Worm (Caenorhabditis elegans): Measurements from ENCODE around the gene sym-3.

Gene sym-3

ce11 chrX:5801156-5801592, 27.6 kb downstream of the sym-3 start (continued):
- TF ChIP-seq F49E8.2 (tag; optimal IDR thresholded peaks at IDR 0.05; ENCODE audit: insufficient read depth) (peak; percentile 36), Y56A3A.18 (GFP tag; IDR thresholded peaks at IDR 0.05) (peak; percentile 74; the same call in 1 of the 2 replicates), hmg-1.2 (GFP tag; IDR thresholded peaks at IDR 0.05) (peak; percentile 94), Y53F4B.3 (GFP tag; IDR thresholded peaks at IDR 0.05) (no peak), dpl-1 (GFP tag; optimal IDR thresholded peaks at IDR 0.05) (no peak), him-1 (tag; optimal IDR thresholded peaks at IDR 0.05) (peak; percentile 86), madf-3 (GFP tag; IDR thresholded peaks at IDR 0.05) (peak; percentile 48; the same call in 1 of the 2 replicates), athp-1 (tag; optimal IDR thresholded peaks at IDR 0.05) (peak; percentile 65), rcor-1 (GFP tag; IDR thresholded peaks at IDR 0.05) (peak; percentile 70), ztf-28 (GFP tag; IDR thresholded peaks at IDR 0.05) (0 out of 2 replicates have a peak, but pooled peaks have one; percentile 67), nhr-27 (tag; optimal IDR thresholded peaks at IDR 0.05) (peak; percentile 66), ceh-27 (GFP tag; optimal IDR thresholded peaks at IDR 0.05) (peak; percentile 81), ZK185.1 (tag; optimal IDR thresholded peaks at IDR 0.05; ENCODE audit: poor library complexity, severe bottlenecking) (peak; percentile 94), Y53G8AR.9 (GFP tag; conservative IDR thresholded peaks at IDR 0.05) (no peak)

DNA sequence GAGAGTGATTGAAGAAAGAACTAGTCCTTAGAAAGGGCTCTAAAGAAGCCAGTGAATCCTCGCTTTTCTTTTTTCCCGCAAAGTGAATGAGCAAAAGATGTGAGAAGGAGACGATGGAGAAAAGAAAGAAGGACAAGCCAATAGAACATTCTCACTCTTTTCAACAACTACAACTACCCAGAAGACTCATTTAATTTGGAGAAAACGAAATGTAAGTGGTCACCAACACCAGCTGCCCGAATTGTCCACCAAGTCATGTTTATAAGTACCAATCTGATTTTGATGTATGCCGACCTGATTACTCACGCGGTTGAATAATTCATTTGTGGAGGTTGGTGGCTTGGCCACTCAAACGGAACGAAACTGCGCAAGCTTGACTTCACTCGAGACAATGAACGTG, 29.0 kb downstream of the sym-3 start:
- TF ChIP-seq ztf-28 (GFP tag; IDR thresholded peaks at IDR 0.05): no peak
- TF ChIP-seq hmg-20 (GFP tag; IDR thresholded peaks at IDR 0.05): no peak
- no peak for TF ChIP-seq nhr-27 (tag; optimal IDR thresholded peaks at IDR 0.05)
- TF ChIP-seq somi-1 (GFP tag; optimal IDR thresholded peaks at IDR 0.05): no peak
- no peak for TF ChIP-seq Y95B8A.8 (GFP tag; IDR thresholded peaks at IDR 0.05)
- TF ChIP-seq lsl-1 (GFP tag; optimal IDR thresholded peaks at IDR 0.05): no peak
- TF ChIP-seq zfh-2 (GFP tag; conservative IDR thresholded peaks at IDR 0.05): no peak
- TF ChIP-seq B0019.2 (GFP tag; conservative IDR thresholded peaks at IDR 0.05): no peak
- no peak for TF ChIP-seq attf-5 (GFP tag; optimal IDR thresholded peaks at IDR 0.05)
- TF ChIP-seq hlh-12 (tag; optimal IDR thresholded peaks at IDR 0.05): no peak
- no peak for TF ChIP-seq mel-28 (tag; optimal IDR thresholded peaks at IDR 0.05; ENCODE audit: borderline replicate concordance)

DNA sequence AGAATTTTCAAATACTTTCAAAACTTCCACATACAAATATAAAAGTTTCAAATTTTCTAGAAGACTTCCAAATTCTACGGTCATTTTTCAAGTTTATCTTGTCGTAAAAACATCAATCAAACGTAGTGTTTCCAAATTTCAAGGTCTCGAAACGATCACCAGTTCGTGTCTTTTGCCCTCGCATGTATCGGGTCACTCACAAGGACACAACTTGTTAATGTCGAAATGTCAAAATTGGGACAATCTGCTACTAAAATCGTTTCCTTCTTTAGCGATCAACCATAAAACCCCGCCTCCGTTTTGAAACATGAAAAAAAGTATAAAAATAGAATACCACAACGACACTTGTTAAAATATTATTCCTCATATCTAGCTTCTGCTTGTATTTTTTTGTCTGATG, 29.9 kb downstream of the sym-3 start:
- TF ChIP-seq F57A8.1 (GFP tag; optimal IDR thresholded peaks at IDR 0.05) (no peak), snpc-3.4 (tag; optimal IDR thresholded peaks at IDR 0.05) (no peak)

- TF ChIP-seq B0035.1 (tag; optimal IDR thresholded peaks at IDR 0.05): no peak
- no peak for TF ChIP-seq lin-35 (GFP tag; optimal IDR thresholded peaks at IDR 0.05)
- no peak for TF ChIP-seq mxl-1 (tag; optimal IDR thresholded peaks at IDR 0.05)
- TF ChIP-seq fkh-3 (tag; optimal IDR thresholded peaks at IDR 0.05): no peak
- no peak for TF ChIP-seq egl-18 (GFP tag; IDR thresholded peaks at IDR 0.05)
- no peak for TF ChIP-seq him-1 (tag; optimal IDR thresholded peaks at IDR 0.05)
- TF ChIP-seq ztf-3 (GFP tag; optimal IDR thresholded peaks at IDR 0.05): no peak
- TF ChIP-seq ztf-22 (GFP tag; optimal IDR thresholded peaks at IDR 0.05): no peak
- TF ChIP-seq K12H6.12 (tag; optimal IDR thresholded peaks at IDR 0.05): no peak
Observed at ce11 chrX:5805872-5806472, 32.4 kb downstream of the sym-3 start, which contains the start of gene F13D11.3. Gene F13D11.3, minus strand, starts transcription at chrX:5805922.
